Worm (Caenorhabditis elegans): ENCODE results near the gene penr-1.

- TF ChIP-seq elt-3 (tag; optimal IDR thresholded peaks at IDR 0.05) = no peak
- TF ChIP-seq R02D3.7 (tag; optimal IDR thresholded peaks at IDR 0.05) = no peak
- no peak for TF ChIP-seq zag-1 (tag; optimal IDR thresholded peaks at IDR 0.05)
- TF ChIP-seq F13H6.1 (tag; optimal IDR thresholded peaks at IDR 0.05) = no peak
- no peak for TF ChIP-seq nhr-11 (tag; optimal IDR thresholded peaks at IDR 0.05)
- TF ChIP-seq ztf-4 (tag; optimal IDR thresholded peaks at IDR 0.05) = no peak
Observed at ce11 chrV:5252016-5252415, 17.3 kb upstream of the penr-1 start, which contains the start of gene srt-68.
